Worm (Caenorhabditis elegans): Measurements from ENCODE around the gene F09C6.13.

DNA sequence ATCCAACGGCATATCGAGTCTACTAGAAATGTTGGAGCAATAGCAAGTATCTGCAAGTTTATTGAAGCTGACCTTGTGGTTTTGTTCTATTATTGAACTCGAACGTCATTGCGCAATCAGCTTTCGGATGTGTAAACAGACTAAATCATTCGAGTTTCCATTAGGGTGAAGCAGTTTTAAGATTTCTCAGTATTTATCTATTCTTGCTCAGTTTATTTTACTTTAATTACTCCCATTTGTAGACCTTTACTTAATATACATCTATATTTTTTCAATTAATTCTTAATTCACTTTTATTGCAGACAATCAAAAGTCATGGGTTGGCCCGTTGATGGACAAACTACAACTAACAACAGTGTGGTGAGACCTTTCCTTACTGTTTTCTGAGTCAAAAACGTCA is 4.2 kb upstream of the F09C6.13 start, which contains the start of gene F09C6.14:
- no peak for TF ChIP-seq ceh-82 (tag; optimal IDR thresholded peaks at IDR 0.05)
- no peak for TF ChIP-seq ceh-16 (tag; optimal IDR thresholded peaks at IDR 0.05)
- no peak for TF ChIP-seq nhr-6 (tag; optimal IDR thresholded peaks at IDR 0.05)
- TF ChIP-seq snpc-4 (tag; optimal IDR thresholded peaks at IDR 0.05): no peak
- no peak for TF ChIP-seq ama-1 (optimal IDR thresholded peaks at IDR 0.05)
- no peak for TF ChIP-seq blmp-1 (tag; optimal IDR thresholded peaks at IDR 0.05; ENCODE audit: insufficient read depth)
- no peak for TF ChIP-seq skn-1 (tag; optimal IDR thresholded peaks at IDR 0.05)
- no peak for TF ChIP-seq R02D3.7 (tag; optimal IDR thresholded peaks at IDR 0.05)
- TF ChIP-seq nhr-237 (tag; optimal IDR thresholded peaks at IDR 0.05): no peak
